Worm (Caenorhabditis elegans): ENCODE results near the gene grl-1.

ce11 chrV:5502701-5503100 is 31.0 kb downstream of the grl-1 start:
- no peak for TF ChIP-seq ztf-29 (GFP tag; IDR thresholded peaks at IDR 0.05)
- no peak for TF ChIP-seq ztf-23 (GFP tag; IDR thresholded peaks at IDR 0.05)
